Fruit fly (Drosophila melanogaster): ENCODE data around the gene CG11837.
A peak's percentile ranks its signal among the peaks of the same experiment; 100 is the strongest.

CG11837 gene

DNA sequence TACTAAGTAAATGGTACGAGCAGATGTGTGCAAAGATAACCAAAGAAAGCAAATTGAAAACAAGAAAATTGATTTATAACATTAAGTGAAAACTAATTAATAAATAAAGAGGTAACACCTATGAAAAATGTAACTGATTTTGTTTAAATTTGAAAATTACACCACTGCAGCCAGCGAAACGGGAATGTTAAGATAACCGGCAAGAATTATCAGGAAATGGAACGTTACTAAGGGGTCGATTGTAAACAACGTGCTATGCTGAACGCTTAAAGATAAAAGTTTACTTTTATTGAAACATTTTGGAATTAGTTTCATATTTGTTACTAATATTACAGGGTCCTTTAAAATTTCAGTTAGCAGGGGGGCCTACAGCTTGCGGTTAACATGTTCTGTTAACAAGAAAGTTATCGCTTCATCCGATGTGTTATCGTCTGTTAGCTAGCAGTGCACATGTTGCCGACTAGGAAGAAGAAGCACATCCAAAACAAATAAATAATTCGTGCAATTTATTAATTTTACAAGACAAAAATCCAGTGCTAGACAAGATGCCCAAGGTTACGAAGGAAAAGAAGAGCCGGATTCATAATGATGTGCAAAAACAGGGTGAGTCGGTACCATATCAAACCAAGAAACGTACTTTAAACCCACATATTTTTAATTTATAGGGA lies at the start of gene CG11837:
Gene CG11837, plus strand, starts transcription at position 439 of the 668 bp plus-strand sequence.
- TF ChIP-seq E2f2 (GFP tag; IDR thresholded peaks at IDR 0.05) (peak; percentile 16; the same call in 1 of the 2 replicates), repo (GFP tag; optimal IDR thresholded peaks at IDR 0.05) (no peak), Adf1 (GFP tag; IDR thresholded peaks at IDR 0.05) (no peak), mld (GFP tag; IDR thresholded peaks at IDR 0.05; ENCODE audit: partially characterized antibody) (no peak), CG9797 (GFP tag; optimal IDR thresholded peaks at IDR 0.05) (no peak), CG17385 (GFP tag; optimal IDR thresholded peaks at IDR 0.05) (peak; percentile 93), Sry-δ (GFP tag; optimal IDR thresholded peaks at IDR 0.05) (peak; percentile 2), BEAF-32 (GFP tag; optimal IDR thresholded peaks at IDR 0.05) (peak; percentile 29), D (optimal IDR thresholded peaks at IDR 0.05) (no peak), D (GFP tag; optimal IDR thresholded peaks at IDR 0.05) (no peak), Med (GFP tag) (peak; percentile 28), MBD-R2 (GFP tag; IDR thresholded peaks at IDR 0.05) (peak; percentile 50; the same call in 1 of the 2 replicates), chinmo (GFP tag; IDR thresholded peaks at IDR 0.05; ENCODE audit: partially characterized antibody) (no peak), CG14965 (GFP tag; optimal IDR thresholded peaks at IDR 0.05; ENCODE audit: borderline replicate concordance) (no peak), pzg (GFP tag; optimal IDR thresholded peaks at IDR 0.05) (peak; percentile 14), tin (GFP tag; optimal IDR thresholded peaks at IDR 0.05) (no peak), Scr (GFP tag; IDR thresholded peaks at IDR 0.05; ENCODE audit: partially characterized antibody) (peak; percentile 42), maf-S (GFP tag; optimal IDR thresholded peaks at IDR 0.05) (no peak), Abd-B (GFP tag; optimal IDR thresholded peaks at IDR 0.05) (no peak), hbn (GFP tag; IDR thresholded peaks at IDR 0.05; ENCODE audit: partially characterized antibody) (0 out of 2 replicates have a peak, but pooled peaks have one; percentile 25), MTF-1 (GFP tag; optimal IDR thresholded peaks at IDR 0.05; ENCODE audit: borderline replicate concordance) (no peak), zen2 (GFP tag; IDR thresholded peaks at IDR 0.05; ENCODE audit: partially characterized antibody) (0 out of 3 replicates have a peak, but pooled peaks have one; percentile 4), CG13287 (GFP tag; IDR thresholded peaks at IDR 0.05; ENCODE audit: partially characterized antibody) (peak; percentile 51; the same call in 1 of the 2 replicates), crc (GFP tag; optimal IDR thresholded peaks at IDR 0.05) (no peak), Dref (GFP tag; IDR thresholded peaks at IDR 0.05) (peak; percentile 49), stwl (tag; optimal IDR thresholded peaks at IDR 0.05) (peak; percentile 4), Dp (GFP tag; optimal IDR thresholded peaks at IDR 0.05) (peak; percentile 5), CG34224 (GFP tag; IDR thresholded peaks at IDR 0.05; ENCODE audit: partially characterized antibody) (peak; percentile 56; the same call in 1 of the 3 replicates), Hmr (GFP tag; optimal IDR thresholded peaks at IDR 0.05) (no peak), amos (GFP tag; IDR thresholded peaks at IDR 0.05; ENCODE audit: partially characterized antibody) (peak; percentile 25; the same call in 1 of the 2 replicates), Dll (GFP tag; IDR thresholded peaks at IDR 0.05; ENCODE audit: partially characterized antibody) (peak; percentile 49; the same call in 1 of the 4 replicates), bbx (GFP tag; IDR thresholded peaks at IDR 0.05; ENCODE audit: partially characterized antibody) (peak; percentile 48; the same call in 1 of the 2 replicates), dm (GFP tag; optimal IDR thresholded peaks at IDR 0.05) (peak; percentile 86), Hr3 (GFP tag; optimal IDR thresholded peaks at IDR 0.05) (no peak), CG34422 (GFP tag; IDR thresholded peaks at IDR 0.05) (peak; percentile 14; the same call in 1 of the 3 replicates), MESR4 (GFP tag; optimal IDR thresholded peaks at IDR 0.05) (peak; percentile 32), CG31441 (GFP tag; IDR thresholded peaks at IDR 0.05) (no peak), CG4282 (GFP tag; optimal IDR thresholded peaks at IDR 0.05) (no peak), schlank (tag; optimal IDR thresholded peaks at IDR 0.05) (no peak), CG11504 (tag; optimal IDR thresholded peaks at IDR 0.05) (no peak)

All from whole organism, embryonic.